Fruit fly (Drosophila melanogaster): ENCODE results near the gene CG32152.

DNA sequence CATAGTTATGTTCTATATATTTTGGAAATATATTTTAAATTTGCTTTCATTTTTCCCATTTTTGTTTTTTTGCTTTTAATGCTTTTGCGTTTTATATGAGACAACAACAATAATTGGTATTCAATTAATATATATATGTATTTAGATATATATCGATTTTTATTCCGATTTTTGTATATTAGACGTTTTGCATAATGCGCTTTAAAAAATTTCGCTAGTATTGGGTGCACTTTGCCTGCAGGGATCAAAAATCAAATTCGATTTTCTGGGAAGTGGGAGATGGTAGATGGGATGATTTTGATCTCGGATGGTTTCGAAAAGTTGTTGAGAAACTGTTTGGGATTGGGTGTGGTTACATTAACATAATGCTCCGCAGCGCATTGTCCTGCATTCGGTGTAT, 6.1 kb downstream of the CG32152 start, which contains the start of gene CG5157:
- no peak for TF ChIP-seq usp (GFP tag; optimal IDR thresholded peaks at IDR 0.05)
- TF ChIP-seq ey (GFP tag; optimal IDR thresholded peaks at IDR 0.05): no peak
- no peak for TF ChIP-seq pan (optimal IDR thresholded peaks at IDR 0.05)
- TF ChIP-seq HLH106 (tag; optimal IDR thresholded peaks at IDR 0.05): no peak
- TF ChIP-seq br (GFP tag; optimal IDR thresholded peaks at IDR 0.05): no peak
- TF ChIP-seq psq (GFP tag; optimal IDR thresholded peaks at IDR 0.05): no peak
- no peak for TF ChIP-seq Hr78 (GFP tag; optimal IDR thresholded peaks at IDR 0.05)
- TF ChIP-seq Dfd (GFP tag; optimal IDR thresholded peaks at IDR 0.05): no peak
- TF ChIP-seq fru (GFP tag; optimal IDR thresholded peaks at IDR 0.05): no peak
- TF ChIP-seq Myc (optimal IDR thresholded peaks at IDR 0.05): no peak
- TF ChIP-seq OdsH (GFP tag; optimal IDR thresholded peaks at IDR 0.05): no peak
- no peak for TF ChIP-seq brk (GFP tag; optimal IDR thresholded peaks at IDR 0.05)

Measured in whole organism, wandering third instar larva.